Worm (Caenorhabditis elegans): ENCODE data around the gene C45G9.12.

DNA sequence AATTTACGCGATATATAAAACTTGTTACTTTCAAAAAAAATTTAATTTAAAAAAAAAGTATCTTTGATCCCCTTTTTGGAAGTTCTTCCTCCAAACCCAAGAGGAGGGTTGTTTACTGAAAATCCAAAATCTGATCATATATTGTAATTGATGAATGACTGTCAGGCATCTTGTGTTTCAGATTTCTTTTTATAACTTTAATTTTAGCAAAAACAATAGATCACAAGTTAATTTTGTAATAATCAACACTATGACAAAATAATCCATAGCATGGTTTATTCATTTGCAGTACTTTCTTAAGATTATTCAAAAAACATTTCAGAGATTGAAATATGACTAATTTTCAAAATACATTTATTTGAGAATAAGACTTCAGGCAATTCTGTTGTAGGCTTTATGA, 20.9 kb upstream of the C45G9.12 start:
- TF ChIP-seq ceh-83 (GFP tag; optimal IDR thresholded peaks at IDR 0.05) (no peak), mab-5 (tag; optimal IDR thresholded peaks at IDR 0.05) (no peak), mep-1 (tag; optimal IDR thresholded peaks at IDR 0.05) (no peak), sptf-1 (tag; optimal IDR thresholded peaks at IDR 0.05) (no peak), blmp-1 (tag; optimal IDR thresholded peaks at IDR 0.05) (no peak), unc-39 (tag; optimal IDR thresholded peaks at IDR 0.05) (no peak), nhr-28 (tag; optimal IDR thresholded peaks at IDR 0.05) (no peak), unc-62 (GFP tag; optimal IDR thresholded peaks at IDR 0.05) (no peak), nhr-237 (tag; optimal IDR thresholded peaks at IDR 0.05) (no peak), snpc-4 (tag; optimal IDR thresholded peaks at IDR 0.05) (no peak), elt-3 (tag; optimal IDR thresholded peaks at IDR 0.05) (no peak), ztf-11 (tag; optimal IDR thresholded peaks at IDR 0.05) (no peak)

Measured in whole organism, mixed stage, embryonic.